Worm (Caenorhabditis elegans) whole organism, mixed stage, embryonic: Measurements from ENCODE around the gene cdc-48.1.

ENCODE experiments used
- bed-3 ChIP-seq: fragments of 200-800 bp; sonication (Bioruptor generic); optimal IDR thresholded peaks from 3 replicates; lab custom pipeline; 2018; ENCODE audit warnings: mild to moderate bottlenecking, missing genetic modification characterization, moderate library complexity, missing compliant biosample characterization
- blmp-1 ChIP-seq: fragments of 150-350 bp; optimal IDR thresholded peaks from 2 replicates; lab custom pipeline; 2014; ENCODE audit warnings: missing biosample characterization, missing genetic modification characterization
- ceh-43 ChIP-seq: fragments of 200-800 bp; sonication (Bioruptor generic); optimal IDR thresholded peaks from 2 replicates; lab custom pipeline; 2018; ENCODE audit warnings: mild to moderate bottlenecking, missing genetic modification characterization, moderate library complexity, missing compliant biosample characterization
- ces-1 ChIP-seq: fragments of 150-350 bp; optimal IDR thresholded peaks from 2 replicates; lab custom pipeline; 2014; ENCODE audit warnings: missing biosample characterization, missing genetic modification reagents, missing genetic modification characterization
- lsy-2 ChIP-seq: fragments of 150-350 bp; optimal IDR thresholded peaks from 2 replicates; lab custom pipeline; 2014; ENCODE audit warnings: missing biosample characterization, missing genetic modification characterization
- mls-2 ChIP-seq: sonication (generic microtip); optimal IDR thresholded peaks from 2 replicates; lab custom pipeline; 2016; ENCODE audit warnings: mild to moderate bottlenecking, missing genetic modification characterization, moderate library complexity, missing compliant biosample characterization
- nhr-12 ChIP-seq: fragments of 150-350 bp; optimal IDR thresholded peaks from 2 replicates; lab custom pipeline; 2014; ENCODE audit warnings: missing biosample characterization, missing genetic modification characterization
- nhr-2 ChIP-seq: fragments of 150-350 bp; optimal IDR thresholded peaks from 2 replicates; lab custom pipeline; 2014; ENCODE audit warnings: missing biosample characterization, missing genetic modification characterization
- nhr-237 ChIP-seq: fragments of 150-350 bp; optimal IDR thresholded peaks from 2 replicates; lab custom pipeline; 2014; ENCODE audit warnings: missing biosample characterization, missing genetic modification characterization
- nhr-76 ChIP-seq: sonication (generic microtip); optimal IDR thresholded peaks from 2 replicates; lab custom pipeline; 2017; ENCODE audit warnings: missing biosample characterization, missing genetic modification characterization
- pha-4 ChIP-seq: fragments of 150-350 bp; optimal IDR thresholded peaks from 2 replicates; lab custom pipeline; 2018; ENCODE audit warnings: missing biosample characterization, missing genetic modification reagents, missing genetic modification characterization
- snpc-4 ChIP-seq: fragments of 150-350 bp; optimal IDR thresholded peaks from 2 replicates; lab custom pipeline; 2014; ENCODE audit warnings: missing biosample characterization, missing genetic modification characterization
- unc-62 ChIP-seq: fragments of 150-350 bp; optimal IDR thresholded peaks from 2 replicates; lab custom pipeline; 2014; ENCODE audit warnings: missing biosample characterization, missing genetic modification reagents, missing genetic modification characterization

ce11 chrII:10580833-10581232 lies 17.6 kb upstream of the cdc-48.1 start, which contains the start of gene dap-3:
- TF ChIP-seq snpc-4 (tag; lab: Kevin White, UChicago) (no peak), unc-62 (GFP tag; lab: Kevin White, UChicago) (no peak), ceh-43 (GFP tag; lab: Kevin White, UChicago) (no peak), blmp-1 (tag; lab: Kevin White, UChicago) (no peak), nhr-237 (tag; lab: Kevin White, UChicago) (no peak), bed-3 (GFP tag; lab: Kevin White, UChicago) (no peak), nhr-76 (tag; lab: Kevin White, UChicago) (no peak), pha-4 (no peak), lsy-2 (tag; lab: Kevin White, UChicago) (no peak), mls-2 (tag; lab: Kevin White, UChicago) (no peak), nhr-12 (no peak), nhr-2 (tag; lab: Kevin White, UChicago) (no peak), ces-1 (GFP tag; lab: Kevin White, UChicago) (no peak)
